Worm (Caenorhabditis elegans) whole organism, L1 larva: Measurements from ENCODE around the gene H43I07.4.

Source experiments
- aha-1 ChIP-seq: fragments of 150-350 bp; optimal IDR thresholded peaks from 2 replicates; lab custom pipeline; 2014; ENCODE audit warnings: missing biosample characterization, missing genetic modification characterization
- blmp-1 ChIP-seq: fragments of 150-350 bp; optimal IDR thresholded peaks from 2 replicates; lab custom pipeline; 2014; ENCODE audit warnings: missing biosample characterization, missing genetic modification characterization
- ceh-88 ChIP-seq: fragments of 200-800 bp; sonication (Bioruptor generic); IDR thresholded peaks from 2 replicates; pipeline ENCODE4 v1.3.6; 2022; ENCODE audit warnings: missing genetic modification characterization, missing compliant biosample characterization
- elt-3 ChIP-seq, 6 experiments: fragments of 150-350 bp in 1 of 6; sonication (generic microtip); optimal IDR thresholded peaks; 2 replicates each; lab custom pipeline; 2017 to 2018; ENCODE audit warnings: missing biosample characterization in 6 of 6, missing genetic modification characterization in 6 of 6, inconsistent platforms in 1 of 6
- fos-1 ChIP-seq: fragments of 150-350 bp; optimal IDR thresholded peaks from 2 replicates; lab custom pipeline; 2014; ENCODE audit warnings: missing biosample characterization, missing genetic modification characterization
- hlh-17 ChIP-seq: fragments of 200-800 bp; sonication (Bioruptor generic); optimal IDR thresholded peaks from 2 replicates; lab custom pipeline; 2018; ENCODE audit warnings: missing genetic modification characterization, mild to moderate bottlenecking, missing compliant biosample characterization, moderate library complexity, borderline replicate concordance
- jun-1 ChIP-seq: fragments of 150-350 bp; optimal IDR thresholded peaks from 2 replicates; lab custom pipeline; 2014; ENCODE audit warnings: missing biosample characterization, missing genetic modification reagents, missing genetic modification characterization
- nhr-76 ChIP-seq: sonication (generic microtip); optimal IDR thresholded peaks from 2 replicates; lab custom pipeline; 2017; ENCODE audit warnings: missing biosample characterization, missing genetic modification characterization
- nhr-84 ChIP-seq: sonication (generic microtip); optimal IDR thresholded peaks from 2 replicates; lab custom pipeline; 2017; ENCODE audit warnings: missing biosample characterization, missing genetic modification characterization
- unc-62 ChIP-seq: fragments of 150-350 bp; optimal IDR thresholded peaks from 2 replicates; lab custom pipeline; 2014; ENCODE audit warnings: missing biosample characterization, missing genetic modification reagents, missing genetic modification characterization

- no peak for TF ChIP-seq elt-3 (tag; optimal IDR thresholded peaks at IDR 0.05; lab: Kevin White, UChicago)
- no peak for TF ChIP-seq ceh-88 (GFP tag; lab: Robert Waterston, UW)
- no peak for TF ChIP-seq nhr-84 (tag; lab: Kevin White, UChicago)
- no peak for TF ChIP-seq hlh-17
- no peak for TF ChIP-seq unc-62 (GFP tag; lab: Kevin White, UChicago)
- no peak for TF ChIP-seq nhr-76 (tag; lab: Kevin White, UChicago)
- TF ChIP-seq jun-1 (tag; lab: Kevin White, UChicago) = no peak
- TF ChIP-seq blmp-1 (tag; lab: Kevin White, UChicago) = no peak
- no peak for TF ChIP-seq fos-1 (tag; lab: Kevin White, UChicago)
- no peak for TF ChIP-seq aha-1 (tag; lab: Kevin White, UChicago)
These were observed 4.4 kb upstream of the H43I07.4 start for ce11 chrV:4211521-4211920.
